Worm (Caenorhabditis elegans) whole organism, L1 larva: ENCODE measurements around the gene cnt-1.

ENCODE experiments used
- alr-1 ChIP-seq: fragments of 200-800 bp; sonication (Bioruptor generic); optimal IDR thresholded peaks from 2 replicates; lab custom pipeline; 2018; ENCODE audit warnings: borderline replicate concordance, mild to moderate bottlenecking, missing genetic modification characterization, missing compliant biosample characterization
- ama-1 ChIP-seq: fragments of 150-350 bp; optimal IDR thresholded peaks from 2 replicates; lab custom pipeline; 2014
- elt-3 ChIP-seq, 6 experiments: fragments of 150-350 bp in 1 of 6; sonication (generic microtip); optimal IDR thresholded peaks; 2 replicates each; lab custom pipeline; 2017 to 2018; ENCODE audit warnings: missing biosample characterization in 6 of 6, missing genetic modification characterization in 6 of 6, inconsistent platforms in 1 of 6
- mdl-1 ChIP-seq, 2 experiments: fragments of 150-350 bp; optimal IDR thresholded peaks; 2 replicates each; lab custom pipeline; 2014 to 2017; ENCODE audit warnings: missing biosample characterization in 2 of 2, missing genetic modification characterization in 2 of 2, inconsistent platforms in 1 of 2
- nhr-12 ChIP-seq: sonication (generic microtip); optimal IDR thresholded peaks from 2 replicates; lab custom pipeline; 2017; ENCODE audit warnings: missing biosample characterization, missing genetic modification characterization
- pag-3 ChIP-seq: sonication (generic microtip); optimal IDR thresholded peaks from 2 replicates; lab custom pipeline; 2017; ENCODE audit warnings: missing genetic modification characterization, mild to moderate bottlenecking, missing compliant biosample characterization, antibody characterized with exemption, borderline replicate concordance; ENCODE audit not compliant: insufficient read depth
- pqm-1 ChIP-seq: sonication (generic microtip); optimal IDR thresholded peaks from 3 replicates; lab custom pipeline; 2017; ENCODE audit warnings: missing biosample characterization, missing genetic modification characterization
- sox-4 ChIP-seq: sonication (generic microtip); optimal IDR thresholded peaks from 2 replicates; lab custom pipeline; 2016; ENCODE audit warnings: missing genetic modification characterization, missing compliant biosample characterization
- ztf-11 ChIP-seq, 2 experiments: sonication (generic microtip); optimal IDR thresholded peaks; 2 replicates each; lab custom pipeline; 2016 to 2017; ENCODE audit warnings: missing genetic modification characterization in 2 of 2, missing biosample characterization in 1 of 2, missing compliant biosample characterization in 1 of 2
- ztf-4 ChIP-seq: fragments of 150-350 bp; optimal IDR thresholded peaks from 2 replicates; lab custom pipeline; 2014; ENCODE audit warnings: missing biosample characterization, missing genetic modification characterization

ce11 chrII:12054150-12054549 lies 34.5 kb downstream of the cnt-1 start:
- TF ChIP-seq ama-1 (no peak), pag-3 (tag; lab: Kevin White, UChicago) (no peak), sox-4 (tag; lab: Kevin White, UChicago) (no peak), mdl-1 (tag; optimal IDR thresholded peaks at IDR 0.05; lab: Kevin White, UChicago) (no peak), alr-1 (tag; lab: Kevin White, UChicago) (no peak), ztf-4 (tag; lab: Kevin White, UChicago) (no peak), elt-3 (tag; optimal IDR thresholded peaks at IDR 0.05; lab: Kevin White, UChicago) (no peak), pqm-1 (tag; lab: Kevin White, UChicago) (no peak), nhr-12 (tag; lab: Kevin White, UChicago) (no peak), ztf-11 (tag; optimal IDR thresholded peaks at IDR 0.05; lab: Kevin White, UChicago) (no peak)
